Worm (Caenorhabditis elegans) whole organism, midembryonic: ENCODE measurements around the gene str-233.

ENCODE experiments used
- cog-1 ChIP-seq: sonication (generic microtip); optimal IDR thresholded peaks from 2 replicates; lab custom pipeline; 2016; ENCODE audit warnings: missing genetic modification characterization, missing compliant biosample characterization
- flt-1 ChIP-seq: fragments of 200-800 bp; sonication (Bioruptor generic); IDR thresholded peaks from 2 replicates; pipeline ENCODE4 v1.3.6; 2022; ENCODE audit warnings: missing genetic modification characterization, missing compliant biosample characterization
- med-1 ChIP-seq: sonication (generic microtip); optimal IDR thresholded peaks from 2 replicates; lab custom pipeline; 2017; ENCODE audit warnings: missing genetic modification characterization, mild to moderate bottlenecking, missing compliant biosample characterization, antibody characterized with exemption, missing genetic modification reagents; ENCODE audit not compliant: insufficient read depth
- tab-1 ChIP-seq: fragments of 200-800 bp; sonication (Bioruptor generic); IDR thresholded peaks from 2 replicates; pipeline ENCODE4 v1.3.6; 2022; ENCODE audit warnings: missing genetic modification characterization, missing compliant biosample characterization
- ztf-29 ChIP-seq: fragments of 200-800 bp; sonication (Bioruptor generic); IDR thresholded peaks from 2 replicates; pipeline ENCODE4 v1.3.6; 2022; ENCODE audit warnings: missing genetic modification reagents, missing genetic modification characterization, missing compliant biosample characterization

- TF ChIP-seq flt-1 (GFP tag; lab: Robert Waterston, UW) (no peak), tab-1 (GFP tag; lab: Robert Waterston, UW) (no peak), cog-1 (tag; lab: Kevin White, UChicago) (no peak), ztf-29 (GFP tag; lab: Robert Waterston, UW) (no peak), med-1 (GFP tag; lab: Kevin White, UChicago) (no peak)
Measured at ce11 chrV:15988074-15988473, 21.4 kb downstream of the str-233 start, which contains the start of gene F36G9.15.
